Worm (Caenorhabditis elegans) whole organism, L4 larva: Measurements from ENCODE around the gene T05A8.11.

Experiments
- F26F4.8 ChIP-seq: fragments of 200-800 bp; sonication (Bioruptor generic); conservative IDR thresholded peaks from 2 replicates; pipeline ENCODE4 v1.3.6; 2022; ENCODE audit warnings: missing genetic modification characterization, missing compliant biosample characterization
- F37D6.2 ChIP-seq: sonication (generic microtip); optimal IDR thresholded peaks from 2 replicates; lab custom pipeline; 2016; ENCODE audit warnings: mild to moderate bottlenecking, missing genetic modification characterization, missing compliant biosample characterization
- F49E8.2 ChIP-seq: sonication (generic microtip); optimal IDR thresholded peaks from 2 replicates; lab custom pipeline; 2016; ENCODE audit warnings: missing compliant biosample characterization, mild to moderate bottlenecking, missing genetic modification characterization, borderline replicate concordance
- R02D3.7 ChIP-seq: fragments of 150-350 bp; sonication (generic microtip); optimal IDR thresholded peaks from 3 replicates; lab custom pipeline; 2014; ENCODE audit warnings: missing biosample characterization, missing genetic modification characterization
- T26A8.4 ChIP-seq: fragments of 200-800 bp; sonication (Bioruptor generic); IDR thresholded peaks from 2 replicates; pipeline ENCODE4 v1.3.6; 2022; ENCODE audit warnings: missing genetic modification characterization, missing compliant biosample characterization
- Y5F2A.4 ChIP-seq: fragments of 200-800 bp; sonication (Bioruptor generic); optimal IDR thresholded peaks from 2 replicates; lab custom pipeline; 2018; ENCODE audit warnings: mild to moderate bottlenecking, missing genetic modification characterization, missing compliant biosample characterization
- aha-1 ChIP-seq: fragments of 150-350 bp; peaks from one replicate; lab custom pipeline; 2014; ENCODE audit warnings: missing biosample characterization, missing genetic modification characterization
- ama-1 ChIP-seq: fragments of 150-350 bp; optimal IDR thresholded peaks from 2 replicates; lab custom pipeline; 2014; ENCODE audit warnings: inconsistent platforms, mixed read lengths
- arid-1 ChIP-seq: fragments of 200-800 bp; sonication (Bioruptor generic); conservative IDR thresholded peaks from 2 replicates; pipeline ENCODE4 v1.3.6; 2022; ENCODE audit warnings: missing genetic modification reagents, missing genetic modification characterization, missing compliant biosample characterization
- attf-4 ChIP-seq: sonication (generic microtip); optimal IDR thresholded peaks from 3 replicates; lab custom pipeline; 2017; ENCODE audit warnings: missing biosample characterization, missing genetic modification characterization
- ceh-20 ChIP-seq: fragments of 200-800 bp; sonication (Bioruptor generic); IDR thresholded peaks from 2 replicates; pipeline ENCODE4 v1.3.6; 2022; ENCODE audit warnings: missing genetic modification reagents, missing genetic modification characterization, missing compliant biosample characterization
- cey-2 ChIP-seq: sonication (generic microtip); optimal IDR thresholded peaks from 3 replicates; lab custom pipeline; 2017; ENCODE audit warnings: missing genetic modification characterization, mild to moderate bottlenecking, missing compliant biosample characterization, antibody characterized with exemption, borderline replicate concordance; ENCODE audit not compliant: insufficient read depth
- ctbp-1 ChIP-seq: fragments of 200-800 bp; sonication (Bioruptor generic); IDR thresholded peaks from 2 replicates; pipeline ENCODE4 v1.3.6; 2022; ENCODE audit warnings: missing genetic modification reagents, missing genetic modification characterization, missing compliant biosample characterization
- daf-8 ChIP-seq: fragments of 200-800 bp; sonication (Bioruptor generic); IDR thresholded peaks from 2 replicates; pipeline ENCODE4 v1.3.6; 2022; ENCODE audit warnings: missing genetic modification characterization, missing compliant biosample characterization
- dmd-6 ChIP-seq: fragments of 200-800 bp; sonication (Bioruptor generic); IDR thresholded peaks from 2 replicates; pipeline ENCODE4 v1.3.6; 2022; ENCODE audit warnings: missing genetic modification reagents, missing genetic modification characterization, missing compliant biosample characterization
- dmd-9 ChIP-seq: fragments of 200-800 bp; sonication (Bioruptor generic); IDR thresholded peaks from 2 replicates; pipeline ENCODE4 v1.3.6; 2022; ENCODE audit warnings: missing genetic modification reagents, missing genetic modification characterization, missing compliant biosample characterization
- dpl-1 ChIP-seq: fragments of 150-350 bp; optimal IDR thresholded peaks from 2 replicates; lab custom pipeline; 2014; ENCODE audit warnings: missing biosample characterization, missing genetic modification reagents, missing genetic modification characterization
- egl-43 ChIP-seq: fragments of 200-800 bp; sonication (Bioruptor generic); IDR thresholded peaks from 2 replicates; pipeline ENCODE4 v1.3.6; 2022; ENCODE audit warnings: missing genetic modification reagents, missing genetic modification characterization, missing compliant biosample characterization
- fkh-10 ChIP-seq: fragments of 150-350 bp; optimal IDR thresholded peaks from 2 replicates; lab custom pipeline; 2014; ENCODE audit warnings: missing biosample characterization, missing genetic modification reagents, missing genetic modification characterization
- fos-1 ChIP-seq: fragments of 150-350 bp; optimal IDR thresholded peaks from 2 replicates; lab custom pipeline; 2014; ENCODE audit warnings: missing biosample characterization, missing genetic modification characterization
- hif-1 ChIP-seq, 2 experiments: sonication (generic microtip); optimal IDR thresholded peaks; 2 replicates each; lab custom pipeline; 2016 to 2017; ENCODE audit warnings: missing compliant biosample characterization in 2 of 2, missing genetic modification characterization in 2 of 2, missing genetic modification reagents in 2 of 2, missing genotype in 2 of 2, mild to moderate bottlenecking in 1 of 2
- hlh-11 ChIP-seq: fragments of 200-800 bp; sonication (Bioruptor generic); optimal IDR thresholded peaks from 2 replicates; lab custom pipeline; 2018; ENCODE audit warnings: mild to moderate bottlenecking, missing genetic modification characterization, missing compliant biosample characterization
- hmg-1.1 ChIP-seq: fragments of 200-800 bp; sonication (Bioruptor generic); IDR thresholded peaks from 2 replicates; pipeline ENCODE4 v1.3.6; 2022; ENCODE audit warnings: missing genetic modification reagents, missing genetic modification characterization, missing compliant biosample characterization
- lsy-2 ChIP-seq, 2 experiments: fragments of 150-350 bp in 1 of 2; sonication (generic microtip) in 1 of 2; optimal IDR thresholded peaks; 2 replicates each; lab custom pipeline; 2014 to 2017; ENCODE audit warnings: missing biosample characterization in 2 of 2, missing genetic modification characterization in 2 of 2
- mdl-1 ChIP-seq, 2 experiments: fragments of 150-350 bp in 1 of 2; sonication (generic microtip) in 1 of 2; optimal IDR thresholded peaks; 2 replicates each; lab custom pipeline; 2014 to 2017; ENCODE audit warnings: missing biosample characterization in 2 of 2, missing genetic modification characterization in 2 of 2
- mdt-29 ChIP-seq: fragments of 200-800 bp; sonication (Bioruptor generic); IDR thresholded peaks from 2 replicates; pipeline ENCODE4 v1.3.6; 2022; ENCODE audit warnings: missing genetic modification reagents, missing genetic modification characterization, missing compliant biosample characterization
- mes-2 ChIP-seq: sonication (generic microtip); optimal IDR thresholded peaks from 2 replicates; lab custom pipeline; 2016; ENCODE audit warnings: missing genotype, mild to moderate bottlenecking, missing genetic modification characterization, missing compliant biosample characterization; ENCODE audit not compliant: poor library complexity, severe bottlenecking
- nhr-10 ChIP-seq: fragments of 150-350 bp; optimal IDR thresholded peaks from 2 replicates; lab custom pipeline; 2014; ENCODE audit warnings: missing biosample characterization, missing genetic modification characterization
- nhr-11 ChIP-seq: fragments of 150-350 bp; optimal IDR thresholded peaks from 2 replicates; lab custom pipeline; 2014; ENCODE audit warnings: missing biosample characterization, missing genetic modification characterization
- nhr-237 ChIP-seq: sonication (generic microtip); optimal IDR thresholded peaks from 2 replicates; lab custom pipeline; 2017; ENCODE audit warnings: missing biosample characterization, missing genetic modification characterization
- nhr-42 ChIP-seq: fragments of 200-800 bp; sonication (Bioruptor generic); IDR thresholded peaks from 2 replicates; pipeline ENCODE4 v1.3.6; 2022; ENCODE audit warnings: missing genetic modification characterization, missing compliant biosample characterization
- nhr-48 ChIP-seq: sonication (generic microtip); optimal IDR thresholded peaks from 2 replicates; lab custom pipeline; 2016; ENCODE audit warnings: mild to moderate bottlenecking, missing genetic modification characterization, missing compliant biosample characterization
- nhr-76 ChIP-seq: fragments of 150-350 bp; optimal IDR thresholded peaks from 2 replicates; lab custom pipeline; 2014; ENCODE audit warnings: missing biosample characterization, missing genetic modification characterization
- pqm-1 ChIP-seq: sonication (generic microtip); optimal IDR thresholded peaks from 2 replicates; lab custom pipeline; 2017; ENCODE audit warnings: missing biosample characterization, missing genetic modification characterization
- rbr-2 ChIP-seq: sonication (generic microtip); optimal IDR thresholded peaks from 2 replicates; lab custom pipeline; 2016; ENCODE audit warnings: missing genotype, missing genetic modification characterization, missing compliant biosample characterization
- saeg-2 ChIP-seq: fragments of 200-800 bp; sonication (Bioruptor generic); IDR thresholded peaks from 2 replicates; pipeline ENCODE4 v1.3.6; 2022; ENCODE audit warnings: missing genetic modification reagents, missing genetic modification characterization, missing compliant biosample characterization
- sdz-12 ChIP-seq: fragments of 200-800 bp; sonication (Bioruptor generic); optimal IDR thresholded peaks from 2 replicates; lab custom pipeline; 2018; ENCODE audit warnings: mild to moderate bottlenecking, missing genetic modification characterization, missing compliant biosample characterization
- skn-1 ChIP-seq: fragments of 150-350 bp; optimal IDR thresholded peaks from 2 replicates; lab custom pipeline; 2014; ENCODE audit warnings: missing biosample characterization, missing genetic modification characterization
- snpc-1.2 ChIP-seq: fragments of 200-800 bp; sonication (Bioruptor generic); IDR thresholded peaks from 2 replicates; pipeline ENCODE4 v1.3.6; 2022; ENCODE audit warnings: missing genetic modification reagents, missing genetic modification characterization, missing compliant biosample characterization
- spr-3 ChIP-seq: fragments of 200-800 bp; sonication (Bioruptor generic); optimal IDR thresholded peaks from 2 replicates; lab custom pipeline; 2018; ENCODE audit warnings: mild to moderate bottlenecking, missing genetic modification characterization, missing compliant biosample characterization
- tag-97 ChIP-seq: fragments of 200-800 bp; sonication (Bioruptor generic); IDR thresholded peaks from 2 replicates; pipeline ENCODE4 v1.3.6; 2022; ENCODE audit warnings: missing genetic modification characterization, missing compliant biosample characterization
- tra-1 ChIP-seq: fragments of 200-800 bp; sonication (Bioruptor generic); IDR thresholded peaks from 2 replicates; pipeline ENCODE4 v1.3.6; 2022; ENCODE audit warnings: missing genetic modification reagents, missing genetic modification characterization, missing compliant biosample characterization
- unc-62 ChIP-seq, 3 experiments: fragments of 150-350 bp in 1 of 3; sonication (generic microtip); optimal IDR thresholded peaks in 2 of 3; peaks in 1 of 3; 1 replicate in 1 of 3; 2 replicates in 2 of 3; lab custom pipeline; 2014 to 2017; ENCODE audit warnings: missing biosample characterization in 3 of 3, missing genetic modification characterization in 3 of 3, missing genetic modification reagents in 3 of 3, missing genotype in 1 of 3
- vab-7 ChIP-seq: fragments of 200-800 bp; sonication (Bioruptor generic); IDR thresholded peaks from 2 replicates; pipeline ENCODE4 v1.3.6; 2022; ENCODE audit warnings: missing genetic modification reagents, missing genetic modification characterization, missing compliant biosample characterization
- zfp-2 ChIP-seq: sonication (generic microtip); optimal IDR thresholded peaks from 2 replicates; lab custom pipeline; 2016; ENCODE audit warnings: mild to moderate bottlenecking, missing genetic modification characterization, missing compliant biosample characterization
- zip-11 ChIP-seq: fragments of 200-800 bp; sonication (Bioruptor generic); IDR thresholded peaks from 2 replicates; pipeline ENCODE4 v1.3.6; 2022; ENCODE audit warnings: missing genetic modification characterization, missing compliant biosample characterization
- ztf-7 ChIP-seq: fragments of 150-350 bp; optimal IDR thresholded peaks from 2 replicates; lab custom pipeline; 2014; ENCODE audit warnings: missing biosample characterization, missing genetic modification characterization

The T05A8.11 gene

ce11 chrII:2747956-2748621 is 22.6 kb upstream of the T05A8.11 start:
- TF ChIP-seq unc-62 (GFP tag; optimal IDR thresholded peaks at IDR 0.05 in 1 of 2; lab: Kevin White, UChicago) (peak in 1 of 2 experiments; percentile 99), unc-62 (tag; optimal IDR thresholded peaks at IDR 0.05; lab: Kevin White, UChicago) (no peak), daf-8 (GFP tag; lab: Robert Waterston, UW) (no peak), dmd-6 (GFP tag; lab: Robert Waterston, UW) (no peak), egl-43 (peak; percentile 33; the same call in 1 of the 2 replicates), attf-4 (tag; lab: Kevin White, UChicago) (no peak), fos-1 (tag; lab: Kevin White, UChicago) (no peak), mdt-29 (GFP tag; lab: Robert Waterston, UW) (no peak), nhr-237 (tag; lab: Kevin White, UChicago) (no peak), spr-3 (GFP tag; lab: Kevin White, UChicago) (no peak), zip-11 (GFP tag; lab: Robert Waterston, UW) (no peak), F26F4.8 (GFP tag; lab: Robert Waterston, UW) (no peak), mdl-1 (tag; optimal IDR thresholded peaks at IDR 0.05; lab: Kevin White, UChicago) (peak in 1 of 2 experiments; percentile 14), zfp-2 (tag; lab: Kevin White, UChicago) (no peak), nhr-11 (tag; lab: Kevin White, UChicago) (peak; percentile 47), F49E8.2 (no peak), nhr-42 (no peak), sdz-12 (GFP tag; lab: Kevin White, UChicago) (no peak), F37D6.2 (tag; lab: Kevin White, UChicago) (peak; percentile 67), aha-1 (tag; lab: Kevin White, UChicago) (no peak), skn-1 (tag; lab: Kevin White, UChicago) (no peak), tra-1 (no peak), nhr-76 (no peak), lsy-2 (tag; optimal IDR thresholded peaks at IDR 0.05; lab: Kevin White, UChicago) (peak in 1 of 2 experiments; percentile 58), hif-1 (tag; optimal IDR thresholded peaks at IDR 0.05; lab: Kevin White, UChicago) (peak in 1 of 2 experiments; percentile 33), snpc-1.2 (GFP tag; lab: Robert Waterston, UW) (no peak), fkh-10 (peak; percentile 75), R02D3.7 (tag; lab: Kevin White, UChicago) (no peak), cey-2 (tag; lab: Kevin White, UChicago) (no peak), hmg-1.1 (GFP tag; lab: Robert Waterston, UW) (peak; percentile 55; the same call in 1 of the 2 replicates), nhr-10 (no peak), hlh-11 (tag; lab: Kevin White, UChicago) (peak; percentile 27), ctbp-1 (peak; percentile 60; the same call in 1 of the 2 replicates), rbr-2 (tag; lab: Kevin White, UChicago) (peak; percentile 73), dpl-1 (peak; percentile 5), ama-1 (lab: Kevin White, UChicago) (no peak), pqm-1 (tag; lab: Kevin White, UChicago) (no peak), vab-7 (GFP tag; lab: Robert Waterston, UW) (no peak)

ce11 chrII:2742251-2742650 is 16.8 kb upstream of the T05A8.11 start, which contains the start of gene T05A8.7:
Gene T05A8.7 (minus strand): TSS chrII:2742351.
- TF ChIP-seq unc-62 (GFP tag; optimal IDR thresholded peaks at IDR 0.05 in 1 of 2; lab: Kevin White, UChicago) (peak in 1 of 2 experiments; percentile 51), unc-62 (tag; optimal IDR thresholded peaks at IDR 0.05; lab: Kevin White, UChicago) (no peak), mdl-1 (tag; optimal IDR thresholded peaks at IDR 0.05; lab: Kevin White, UChicago) (no peak)
- TF ChIP-seq, all 104 proteins: peak for 1

- TF ChIP-seq lsy-2 (tag; optimal IDR thresholded peaks at IDR 0.05; lab: Kevin White, UChicago) = no peak
- TF ChIP-seq arid-1 = no peak
- no peak for TF ChIP-seq Y5F2A.4 (GFP tag; lab: Kevin White, UChicago)
- no peak for TF ChIP-seq nhr-48
- TF ChIP-seq mes-2 = no peak
- TF ChIP-seq nhr-10 = no peak
- TF ChIP-seq ama-1 (lab: Kevin White, UChicago) = no peak
- TF ChIP-seq saeg-2 (GFP tag; lab: Robert Waterston, UW) = 0 out of 2 replicates have a peak, but pooled peaks have one; percentile 24
- no peak for TF ChIP-seq tag-97
- no peak for TF ChIP-seq ztf-7 (tag; lab: Kevin White, UChicago)
- no peak for TF ChIP-seq T26A8.4 (GFP tag; lab: Robert Waterston, UW)
- no peak for TF ChIP-seq ceh-20 (GFP tag; lab: Robert Waterston, UW)
- TF ChIP-seq nhr-76 = no peak
- TF ChIP-seq dmd-9 (GFP tag; lab: Robert Waterston, UW) = no peak
- TF ChIP-seq aha-1 (tag; lab: Kevin White, UChicago) = peak; percentile 16
- no peak for TF ChIP-seq mdt-29 (GFP tag; lab: Robert Waterston, UW)
Measured at ce11 chrII:2741405-2741804, 15.9 kb upstream of the T05A8.11 start.
